5 fruit fly cellular contexts compared by ENCODE assay signal in the genomic region with DNA sequence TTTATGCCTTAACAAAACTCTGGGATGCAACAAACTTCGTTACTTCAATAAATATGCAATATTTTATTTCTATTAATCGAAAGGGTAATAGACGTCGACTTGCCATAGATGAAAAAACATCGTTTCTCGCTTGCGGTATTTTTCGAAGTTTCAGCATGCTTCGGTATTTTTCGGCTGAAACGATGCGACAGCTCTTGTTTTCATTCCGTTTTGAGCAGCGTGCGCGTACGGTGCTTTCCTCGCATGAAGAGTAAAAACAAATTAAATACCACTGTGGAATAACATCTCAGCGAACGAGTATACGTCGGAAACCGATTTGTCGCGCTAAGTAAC.
TF ChIP-seq lines count a peak whose summit lies in the region.

TSS of gene CG9328 (plus strand) at position 201 of the 333 bp plus-strand sequence.

- peak; percentile 4 for TF ChIP-seq CTCF in whole organism, embryonic (GFP tag; optimal IDR thresholded peaks at IDR 0.05; lab: Kevin White, UChicago)

TF ChIP-seq in whole organism, adult, 20 proteins besides CTCF, POLR2A, EP300 and RAD21 (continues in another document):
- peak; percentile 47 for TF ChIP-seq CG7101 (tag; optimal IDR thresholded peaks at IDR 0.05; lab: Kevin White, UChicago)
- no peak for TF ChIP-seq CG1620 (GFP tag; optimal IDR thresholded peaks at IDR 0.05; lab: Kevin White, UChicago)
- no peak for TF ChIP-seq Clk (GFP tag; optimal IDR thresholded peaks at IDR 0.05; lab: Kevin White, UChicago)
- no peak for TF ChIP-seq pad (GFP tag; optimal IDR thresholded peaks at IDR 0.05; lab: Kevin White, UChicago)
- TF ChIP-seq Mnt (GFP tag; optimal IDR thresholded peaks at IDR 0.05; lab: Kevin White, UChicago) = peak; percentile 47
- peak; percentile 4 for TF ChIP-seq CG33017 (tag; optimal IDR thresholded peaks at IDR 0.05; lab: Kevin White, UChicago)
- TF ChIP-seq CG5204 (GFP tag; optimal IDR thresholded peaks at IDR 0.05; lab: Kevin White, UChicago) = no peak
- peak; percentile 33 for TF ChIP-seq Hr96 (GFP tag; optimal IDR thresholded peaks at IDR 0.05; lab: Kevin White, UChicago)
- peak; percentile 62 for TF ChIP-seq bab1 (GFP tag; optimal IDR thresholded peaks at IDR 0.05; lab: Kevin White, UChicago)
- TF ChIP-seq CG12768 (GFP tag; optimal IDR thresholded peaks at IDR 0.05; lab: Kevin White, UChicago) = no peak
- no peak for TF ChIP-seq CG7045 (GFP tag; optimal IDR thresholded peaks at IDR 0.05; lab: Kevin White, UChicago)
- no peak for TF ChIP-seq toe (GFP tag; optimal IDR thresholded peaks at IDR 0.05; lab: Kevin White, UChicago)
- TF ChIP-seq Crg-1 (GFP tag; optimal IDR thresholded peaks at IDR 0.05; lab: Kevin White, UChicago) = no peak
- TF ChIP-seq cic (GFP tag; optimal IDR thresholded peaks at IDR 0.05; lab: Kevin White, UChicago) = no peak
- TF ChIP-seq CG11617 (GFP tag; optimal IDR thresholded peaks at IDR 0.05; lab: Kevin White, UChicago) = no peak
- TF ChIP-seq tj (GFP tag; optimal IDR thresholded peaks at IDR 0.05; lab: Kevin White, UChicago) = peak; percentile 12
- peak; percentile 31 for TF ChIP-seq CG14711 (tag; optimal IDR thresholded peaks at IDR 0.05; lab: Kevin White, UChicago)
- no peak for TF ChIP-seq kay (GFP tag; lab: Kevin White, UChicago; ENCODE audit: borderline replicate concordance)

TF ChIP-seq in whole organism, embryonic, 481 proteins besides CTCF, POLR2A, EP300 and RAD21 (continues in another document):
- TF ChIP-seq CG11696 (GFP tag; IDR thresholded peaks at IDR 0.05; lab: Robert Waterston, UW) (no peak), tin (GFP tag; optimal IDR thresholded peaks at IDR 0.05; lab: Kevin White, UChicago) (peak; percentile 35), corto (GFP tag; optimal IDR thresholded peaks at IDR 0.05; lab: Kevin White, UChicago) (no peak), MBD-R2 (GFP tag; IDR thresholded peaks at IDR 0.05; lab: Robert Waterston, UW) (no peak; the same call in 1 of the 2 replicates), Lhr (GFP tag; optimal IDR thresholded peaks at IDR 0.05; lab: Kevin White, UChicago) (peak; percentile 33), luna (GFP tag; optimal IDR thresholded peaks at IDR 0.05; lab: Kevin White, UChicago) (no peak), CG12236 (GFP tag; optimal IDR thresholded peaks at IDR 0.05; lab: Kevin White, UChicago) (no peak), crp (GFP tag; optimal IDR thresholded peaks at IDR 0.05; lab: Kevin White, UChicago) (no peak), Deaf1 (tag; optimal IDR thresholded peaks at IDR 0.05; lab: Kevin White, UChicago) (peak; percentile 83), bab2 (GFP tag; optimal IDR thresholded peaks at IDR 0.05; lab: Kevin White, UChicago) (no peak), CG7839 (tag; optimal IDR thresholded peaks at IDR 0.05; lab: Kevin White, UChicago) (peak; percentile 25), crol (GFP tag; IDR thresholded peaks at IDR 0.05; lab: Robert Waterston, UW) (no peak), CG16863 (GFP tag; optimal IDR thresholded peaks at IDR 0.05; lab: Kevin White, UChicago) (peak; percentile 11), Atf6 (GFP tag; IDR thresholded peaks at IDR 0.05; lab: Robert Waterston, UW) (no peak), Kr (GFP tag; optimal IDR thresholded peaks at IDR 0.05; lab: Kevin White, UChicago) (peak; percentile 36), gsb-n (tag; optimal IDR thresholded peaks at IDR 0.05; lab: Kevin White, UChicago) (peak; percentile 62), D19A (tag; optimal IDR thresholded peaks at IDR 0.05; lab: Kevin White, UChicago) (peak; percentile 100), sug (tag; optimal IDR thresholded peaks at IDR 0.05; lab: Kevin White, UChicago) (peak; percentile 36)

TF ChIP-seq in whole organism, prepupa, 60 proteins besides CTCF, POLR2A, EP300 and RAD21 (continues in another document):
- TF ChIP-seq CG3919 (GFP tag; optimal IDR thresholded peaks at IDR 0.05; lab: Kevin White, UChicago) (peak; percentile 49), Ets96B (tag; optimal IDR thresholded peaks at IDR 0.05; lab: Kevin White, UChicago) (peak; percentile 13), CG15336 (GFP tag; IDR thresholded peaks at IDR 0.05; lab: Robert Waterston, UW) (peak; percentile 22; the same call in 1 of the 2 replicates), CG16779 (tag; optimal IDR thresholded peaks at IDR 0.05; lab: Kevin White, UChicago) (peak; percentile 34), spab (GFP tag; optimal IDR thresholded peaks at IDR 0.05; lab: Kevin White, UChicago) (peak; percentile 2), Met (GFP tag; optimal IDR thresholded peaks at IDR 0.05; lab: Kevin White, UChicago) (peak; percentile 63), achi (GFP tag; optimal IDR thresholded peaks at IDR 0.05; lab: Kevin White, UChicago) (no peak), topi (GFP tag; optimal IDR thresholded peaks at IDR 0.05; lab: Kevin White, UChicago) (peak; percentile 50), Blimp-1 (GFP tag; optimal IDR thresholded peaks at IDR 0.05; lab: Kevin White, UChicago) (no peak), Hr39 (GFP tag; optimal IDR thresholded peaks at IDR 0.05; lab: Kevin White, UChicago) (peak; percentile 40), CG6163 (GFP tag; IDR thresholded peaks at IDR 0.05; lab: Robert Waterston, UW) (peak; percentile 74), CG11902 (GFP tag; optimal IDR thresholded peaks at IDR 0.05; lab: Kevin White, UChicago) (no peak), esn (GFP tag; optimal IDR thresholded peaks at IDR 0.05; lab: Kevin White, UChicago) (peak; percentile 51), vri (GFP tag; optimal IDR thresholded peaks at IDR 0.05; lab: Kevin White, UChicago) (peak; percentile 39), fkh (GFP tag; optimal IDR thresholded peaks at IDR 0.05; lab: Kevin White, UChicago) (peak; percentile 18), Sox15 (GFP tag; optimal IDR thresholded peaks at IDR 0.05; lab: Kevin White, UChicago) (no peak), Gug (GFP tag; IDR thresholded peaks at IDR 0.05; lab: Robert Waterston, UW) (0 out of 2 replicates have a peak, but pooled peaks have one; percentile 25), CG8119 (GFP tag; IDR thresholded peaks at IDR 0.05; lab: Robert Waterston, UW) (no peak)

TF ChIP-seq in whole organism, pupa, 21 proteins besides CTCF, POLR2A, EP300 and RAD21 (continues in another document):
- peak; percentile 38 for TF ChIP-seq CG8159 (tag; optimal IDR thresholded peaks at IDR 0.05; lab: Kevin White, UChicago)
- peak; percentile 38 for TF ChIP-seq CG8301 (tag; optimal IDR thresholded peaks at IDR 0.05; lab: Kevin White, UChicago)
- TF ChIP-seq D1 (tag; optimal IDR thresholded peaks at IDR 0.05; lab: Kevin White, UChicago) = no peak
- TF ChIP-seq CG10348 (GFP tag; IDR thresholded peaks at IDR 0.05; lab: Robert Waterston, UW) = no peak
- TF ChIP-seq CG32121 (GFP tag; IDR thresholded peaks at IDR 0.05; lab: Robert Waterston, UW) = peak; percentile 45; the same call in 1 of the 2 replicates
- TF ChIP-seq Ets98B (GFP tag; IDR thresholded peaks at IDR 0.05; lab: Robert Waterston, UW) = peak; percentile 67
- TF ChIP-seq Pif1B (GFP tag; optimal IDR thresholded peaks at IDR 0.05; lab: Kevin White, UChicago) = no peak
- TF ChIP-seq gl (tag; optimal IDR thresholded peaks at IDR 0.05; lab: Kevin White, UChicago) = no peak
- TF ChIP-seq EcR (GFP tag; optimal IDR thresholded peaks at IDR 0.05; lab: Kevin White, UChicago) = no peak
- TF ChIP-seq CG17806 (tag; optimal IDR thresholded peaks at IDR 0.05; lab: Kevin White, UChicago) = peak; percentile 49
- TF ChIP-seq CG13204 (GFP tag; optimal IDR thresholded peaks at IDR 0.05; lab: Kevin White, UChicago) = no peak
- TF ChIP-seq fd96Ca (GFP tag; IDR thresholded peaks at IDR 0.05; lab: Robert Waterston, UW) = peak; percentile 9; the same call in 1 of the 3 replicates
- TF ChIP-seq CG34367 (tag; optimal IDR thresholded peaks at IDR 0.05; lab: Kevin White, UChicago) = no peak
- peak; percentile 37 for TF ChIP-seq CG9948 (tag; optimal IDR thresholded peaks at IDR 0.05; lab: Kevin White, UChicago)
- TF ChIP-seq CG15710 (tag; optimal IDR thresholded peaks at IDR 0.05; lab: Kevin White, UChicago) = no peak
- TF ChIP-seq CG12605 (GFP tag; IDR thresholded peaks at IDR 0.05; lab: Robert Waterston, UW) = peak; percentile 37; the same call in 1 of the 2 replicates
- TF ChIP-seq CG4496 (GFP tag; IDR thresholded peaks at IDR 0.05; lab: Robert Waterston, UW) = peak; percentile 71; the same call in 1 of the 3 replicates
- no peak for TF ChIP-seq CG14655 (GFP tag; optimal IDR thresholded peaks at IDR 0.05; lab: Kevin White, UChicago)
- no peak for TF ChIP-seq rn (GFP tag; IDR thresholded peaks at IDR 0.05; lab: Robert Waterston, UW)
- peak; percentile 54 for TF ChIP-seq Snoo (tag; optimal IDR thresholded peaks at IDR 0.05; lab: Kevin White, UChicago)

TF ChIP-seq in whole organism, wandering third instar larva, 38 proteins besides CTCF, POLR2A, EP300 and RAD21 (continues in another document):
- TF ChIP-seq br (GFP tag; optimal IDR thresholded peaks at IDR 0.05; lab: Kevin White, UChicago) = peak; percentile 36
- peak; percentile 5 for TF ChIP-seq sage (GFP tag; optimal IDR thresholded peaks at IDR 0.05; lab: Kevin White, UChicago)
- no peak for TF ChIP-seq Mio (GFP tag; optimal IDR thresholded peaks at IDR 0.05; lab: Kevin White, UChicago)
- no peak for TF ChIP-seq Hr78 (GFP tag; optimal IDR thresholded peaks at IDR 0.05; lab: Kevin White, UChicago)
- peak; percentile 68 for TF ChIP-seq woc (GFP tag; optimal IDR thresholded peaks at IDR 0.05; lab: Kevin White, UChicago)
- TF ChIP-seq N (GFP tag; optimal IDR thresholded peaks at IDR 0.05; lab: Kevin White, UChicago) = no peak
- TF ChIP-seq usp (GFP tag; optimal IDR thresholded peaks at IDR 0.05; lab: Kevin White, UChicago) = no peak
- TF ChIP-seq HLH106 (tag; optimal IDR thresholded peaks at IDR 0.05; lab: Kevin White, UChicago) = no peak
- TF ChIP-seq psq (GFP tag; optimal IDR thresholded peaks at IDR 0.05; lab: Kevin White, UChicago) = peak; percentile 70
- TF ChIP-seq Vsx2 (GFP tag; optimal IDR thresholded peaks at IDR 0.05; lab: Kevin White, UChicago; ENCODE audit: partially characterized antibody) = no peak
- TF ChIP-seq ey (GFP tag; optimal IDR thresholded peaks at IDR 0.05; lab: Kevin White, UChicago) = peak; percentile 36
- no peak for TF ChIP-seq GATAd (GFP tag; optimal IDR thresholded peaks at IDR 0.05; lab: Kevin White, UChicago)
- no peak for TF ChIP-seq CrebA (GFP tag; optimal IDR thresholded peaks at IDR 0.05; lab: Kevin White, UChicago; ENCODE audit: borderline replicate concordance)
- peak; percentile 49 for TF ChIP-seq Jra (GFP tag; optimal IDR thresholded peaks at IDR 0.05; lab: Kevin White, UChicago)
- no peak for TF ChIP-seq OdsH (GFP tag; optimal IDR thresholded peaks at IDR 0.05; lab: Kevin White, UChicago)
- TF ChIP-seq jim (GFP tag; optimal IDR thresholded peaks at IDR 0.05; lab: Kevin White, UChicago) = no peak
- TF ChIP-seq Hr83 (GFP tag; optimal IDR thresholded peaks at IDR 0.05; lab: Kevin White, UChicago; ENCODE audit: poor library complexity, severe bottlenecking) = peak; percentile 40
- TF ChIP-seq lola (GFP tag; optimal IDR thresholded peaks at IDR 0.05; lab: Kevin White, UChicago) = no peak
- TF ChIP-seq Rel (GFP tag; optimal IDR thresholded peaks at IDR 0.05; lab: Kevin White, UChicago) = no peak
- peak; percentile 69 for TF ChIP-seq Rel (tag; optimal IDR thresholded peaks at IDR 0.05; lab: Kevin White, UChicago)
- TF ChIP-seq sv (GFP tag; optimal IDR thresholded peaks at IDR 0.05; lab: Kevin White, UChicago) = no peak
- peak; percentile 53 for TF ChIP-seq rgr (GFP tag; optimal IDR thresholded peaks at IDR 0.05; lab: Kevin White, UChicago)
